Worm (Caenorhabditis elegans) whole organism, late embryonic: ENCODE results near the gene srt-13.
"Not testable (repeated sequence)": the region's sequence is repeated elsewhere in the genome, so short reads cannot be mapped to it uniquely, and the experiment has no call there.

Source experiments
- K02D7.2 ChIP-seq: sonication (generic microtip); optimal IDR thresholded peaks from 2 replicates; lab custom pipeline; 2017; ENCODE audit warnings: mild to moderate bottlenecking, missing genetic modification characterization, missing compliant biosample characterization
- T23F11.4 ChIP-seq: fragments of 200-800 bp; sonication (Bioruptor generic); optimal IDR thresholded peaks from 2 replicates; lab custom pipeline; 2018; ENCODE audit warnings: mild to moderate bottlenecking, missing genetic modification characterization, missing compliant biosample characterization
- Y22D7AL.16 ChIP-seq: sonication (generic microtip); optimal IDR thresholded peaks from 2 replicates; lab custom pipeline; 2016; ENCODE audit warnings: missing genetic modification characterization, missing compliant biosample characterization
- ahr-1 ChIP-seq: sonication (generic microtip); optimal IDR thresholded peaks from 2 replicates; lab custom pipeline; 2016; ENCODE audit warnings: missing genetic modification characterization, missing compliant biosample characterization
- ceh-14 ChIP-seq: sonication (generic microtip); optimal IDR thresholded peaks from 2 replicates; lab custom pipeline; 2016; ENCODE audit warnings: missing genotype, missing genetic modification characterization, missing compliant biosample characterization
- ceh-18 ChIP-seq: sonication (generic microtip); optimal IDR thresholded peaks from 2 replicates; lab custom pipeline; 2016; ENCODE audit warnings: missing genetic modification characterization, missing compliant biosample characterization
- ceh-19 ChIP-seq: fragments of 200-800 bp; sonication (Bioruptor generic); optimal IDR thresholded peaks from 2 replicates; lab custom pipeline; 2018; ENCODE audit warnings: mild to moderate bottlenecking, missing genetic modification characterization, missing compliant biosample characterization
- ceh-2 ChIP-seq: sonication (generic microtip); optimal IDR thresholded peaks from 2 replicates; lab custom pipeline; 2016; ENCODE audit warnings: missing genotype, missing genetic modification characterization, missing compliant biosample characterization
- ceh-22 ChIP-seq: sonication (generic microtip); optimal IDR thresholded peaks from 2 replicates; lab custom pipeline; 2017; ENCODE audit warnings: missing biosample characterization, missing genetic modification characterization
- ceh-24 ChIP-seq: sonication (generic microtip); optimal IDR thresholded peaks from 2 replicates; lab custom pipeline; 2016; ENCODE audit warnings: mild to moderate bottlenecking, missing genetic modification characterization, missing compliant biosample characterization
- ceh-34 ChIP-seq: sonication (generic microtip); optimal IDR thresholded peaks from 2 replicates; lab custom pipeline; 2016; ENCODE audit warnings: mild to moderate bottlenecking, missing genetic modification characterization, missing compliant biosample characterization
- ceh-45 ChIP-seq: fragments of 200-800 bp; sonication (Bioruptor generic); IDR thresholded peaks from 2 replicates; pipeline ENCODE4 v1.3.6; 2022; ENCODE audit warnings: missing genetic modification reagents, missing genetic modification characterization, missing compliant biosample characterization
- ceh-48 ChIP-seq: sonication (generic microtip); optimal IDR thresholded peaks from 2 replicates; lab custom pipeline; 2016; ENCODE audit warnings: missing genetic modification characterization, inconsistent platforms, missing compliant biosample characterization
- dmd-4 ChIP-seq: sonication (generic microtip); optimal IDR thresholded peaks from 2 replicates; lab custom pipeline; 2016; ENCODE audit warnings: borderline replicate concordance, missing genetic modification characterization, missing compliant biosample characterization
- dve-1 ChIP-seq: sonication (generic microtip); optimal IDR thresholded peaks from 2 replicates; lab custom pipeline; 2017; ENCODE audit warnings: antibody characterized with exemption, mild to moderate bottlenecking, missing genetic modification characterization, missing compliant biosample characterization
- elt-4 ChIP-seq: sonication (generic microtip); optimal IDR thresholded peaks from 2 replicates; lab custom pipeline; 2016; ENCODE audit warnings: missing genetic modification characterization, missing compliant biosample characterization
- fkh-10 ChIP-seq: fragments of 150-350 bp; optimal IDR thresholded peaks from 2 replicates; lab custom pipeline; 2014; ENCODE audit warnings: missing biosample characterization, missing genetic modification reagents, missing genetic modification characterization
- fkh-6 ChIP-seq: sonication (generic microtip); optimal IDR thresholded peaks from 2 replicates; lab custom pipeline; 2016; ENCODE audit warnings: missing genetic modification characterization, missing compliant biosample characterization
- hlh-30 ChIP-seq: sonication (generic microtip); optimal IDR thresholded peaks from 2 replicates; lab custom pipeline; 2017; ENCODE audit warnings: antibody characterized with exemption, missing genetic modification characterization, missing compliant biosample characterization; ENCODE audit not compliant: insufficient read depth
- hlh-8 ChIP-seq: sonication (generic microtip); optimal IDR thresholded peaks from 2 replicates; lab custom pipeline; 2016; ENCODE audit warnings: missing genotype, missing genetic modification characterization, missing compliant biosample characterization
- pag-3 ChIP-seq: sonication (generic microtip); optimal IDR thresholded peaks from 2 replicates; lab custom pipeline; 2016; ENCODE audit warnings: missing compliant biosample characterization, missing genetic modification characterization, borderline replicate concordance
- pax-1 ChIP-seq: fragments of 150-350 bp; optimal IDR thresholded peaks from 2 replicates; lab custom pipeline; 2014; ENCODE audit warnings: missing biosample characterization, missing genetic modification characterization
- pha-2 ChIP-seq: sonication (generic microtip); optimal IDR thresholded peaks from 2 replicates; lab custom pipeline; 2017; ENCODE audit warnings: mild to moderate bottlenecking, missing genetic modification characterization, missing compliant biosample characterization
- pros-1 ChIP-seq: fragments of 150-350 bp; optimal IDR thresholded peaks from 2 replicates; lab custom pipeline; 2014; ENCODE audit warnings: missing biosample characterization, missing genetic modification reagents, missing genetic modification characterization
- sdc-2 ChIP-seq: sonication (generic microtip); optimal IDR thresholded peaks from 2 replicates; lab custom pipeline; 2016; ENCODE audit warnings: missing genotype, missing genetic modification characterization, missing compliant biosample characterization
- sox-4 ChIP-seq: sonication (generic microtip); optimal IDR thresholded peaks from 2 replicates; lab custom pipeline; 2017; ENCODE audit warnings: mild to moderate bottlenecking, missing genetic modification characterization, inconsistent platforms, missing compliant biosample characterization
- syd-9 ChIP-seq: sonication (generic microtip); optimal IDR thresholded peaks from 2 replicates; lab custom pipeline; 2016; ENCODE audit warnings: mild to moderate bottlenecking, missing genetic modification characterization, moderate library complexity, missing compliant biosample characterization
- tbx-2 ChIP-seq: sonication (generic microtip); optimal IDR thresholded peaks from 2 replicates; lab custom pipeline; 2016; ENCODE audit warnings: missing genetic modification characterization, missing compliant biosample characterization
- tbx-7 ChIP-seq: sonication (generic microtip); optimal IDR thresholded peaks from 2 replicates; lab custom pipeline; 2016; ENCODE audit warnings: missing genotype, missing genetic modification characterization, missing compliant biosample characterization
- unc-42 ChIP-seq: sonication (generic microtip); optimal IDR thresholded peaks from 2 replicates; lab custom pipeline; 2016; ENCODE audit warnings: missing genotype, missing genetic modification characterization, missing compliant biosample characterization
- unc-55 ChIP-seq: sonication (generic microtip); optimal IDR thresholded peaks from 2 replicates; lab custom pipeline; 2017; ENCODE audit warnings: missing biosample characterization, missing genetic modification reagents, missing genetic modification characterization

srt-13 gene

DNA sequence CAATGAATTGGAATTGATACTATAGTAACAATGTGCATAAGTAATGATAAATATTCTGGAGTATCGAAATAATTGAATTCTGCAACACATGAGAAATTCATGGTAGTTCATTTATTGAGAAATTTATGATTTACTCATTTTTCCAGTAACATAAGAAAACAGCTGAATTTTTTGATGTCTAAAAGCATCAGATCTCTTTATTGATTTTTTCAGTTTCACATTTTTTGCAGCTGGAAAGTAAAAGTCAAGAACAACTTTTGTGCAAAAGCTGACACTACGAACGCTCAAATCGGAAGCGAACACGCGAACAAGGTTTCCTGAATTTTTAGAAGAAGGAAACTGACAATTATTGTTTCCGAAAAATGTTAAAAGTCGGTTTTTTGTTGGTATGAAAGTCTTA lies 40.1 kb upstream of the srt-13 start, which contains the start of gene srh-193:
TSS of gene srh-193 (minus strand) at position 101 of the 400 bp plus-strand sequence.
- TF ChIP-seq ceh-34; fkh-6; dmd-4 (tag; lab: Kevin White, UChicago): not testable (repeated sequence)
- TF ChIP-seq, all 69 proteins: peak for 0; not testable (repeated sequence) for 69

ce11 chrV:4284737-4285136 lies 34.8 kb upstream of the srt-13 start, which contains the start of gene srt-19:
TSS of gene srt-19 (plus strand) at chrV:4285037.
- not testable (repeated sequence) for TF ChIP-seq ceh-22, ahr-1, pag-3 (tag; lab: Kevin White, UChicago)

DNA sequence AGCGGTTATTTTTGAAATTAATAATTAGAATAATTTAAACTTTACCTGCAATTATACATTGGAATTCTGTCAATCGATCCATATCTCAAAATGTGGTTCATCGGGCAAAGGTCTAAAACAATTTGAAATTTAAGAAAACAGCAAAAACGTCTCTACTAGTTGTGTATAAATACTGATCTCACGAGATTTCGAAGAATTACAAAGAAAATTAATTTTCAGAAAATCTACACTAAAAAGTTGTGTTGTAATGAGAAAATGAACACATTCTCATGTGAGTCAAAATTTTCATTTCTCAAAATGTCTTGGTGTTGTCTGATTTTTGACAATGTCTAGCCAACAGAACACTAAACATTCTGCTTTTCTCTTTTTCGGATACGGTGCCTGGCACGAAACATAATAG lies 31.8 kb upstream of the srt-13 start, which contains the start of gene srt-37:
TSS of gene srt-37 (minus strand) at position 101 of the 400 bp plus-strand sequence.
- not testable (repeated sequence) for TF ChIP-seq dve-1, elt-4, tbx-2 (tag; lab: Kevin White, UChicago)

- not testable (repeated sequence) for TF ChIP-seq ceh-2, hlh-30, pha-2 (tag; lab: Kevin White, UChicago)
- TF ChIP-seq, all 69 proteins: peak for 0; not testable (repeated sequence) for 69
Observed at ce11 chrV:4278735-4279134, 28.8 kb upstream of the srt-13 start, which contains the start of gene srt-20. TSS of gene srt-20 (minus strand) at chrV:4278835.

ce11 chrV:4273372-4273771 lies 23.4 kb upstream of the srt-13 start:
- TF ChIP-seq ceh-19 (GFP tag; lab: Kevin White, UChicago) (no peak), tbx-7 (tag; lab: Kevin White, UChicago) (no peak), fkh-10 (GFP tag; lab: Kevin White, UChicago) (no peak), ceh-14 (no peak), K02D7.2 (tag; lab: Kevin White, UChicago) (no peak), T23F11.4 (GFP tag; lab: Kevin White, UChicago) (no peak), hlh-30 (tag; lab: Kevin White, UChicago) (no peak), pax-1 (tag; lab: Kevin White, UChicago) (no peak), unc-55 (GFP tag; lab: Kevin White, UChicago) (no peak), Y22D7AL.16 (tag; lab: Kevin White, UChicago) (no peak), sdc-2 (tag; lab: Kevin White, UChicago) (no peak), unc-42 (tag; lab: Kevin White, UChicago) (no peak), hlh-8 (tag; lab: Kevin White, UChicago) (no peak), ceh-24 (no peak), ceh-18 (tag; lab: Kevin White, UChicago) (no peak), ceh-45 (GFP tag; lab: Robert Waterston, UW) (no peak), pros-1 (no peak), syd-9 (no peak), tbx-2 (tag; lab: Kevin White, UChicago) (no peak)

DNA sequence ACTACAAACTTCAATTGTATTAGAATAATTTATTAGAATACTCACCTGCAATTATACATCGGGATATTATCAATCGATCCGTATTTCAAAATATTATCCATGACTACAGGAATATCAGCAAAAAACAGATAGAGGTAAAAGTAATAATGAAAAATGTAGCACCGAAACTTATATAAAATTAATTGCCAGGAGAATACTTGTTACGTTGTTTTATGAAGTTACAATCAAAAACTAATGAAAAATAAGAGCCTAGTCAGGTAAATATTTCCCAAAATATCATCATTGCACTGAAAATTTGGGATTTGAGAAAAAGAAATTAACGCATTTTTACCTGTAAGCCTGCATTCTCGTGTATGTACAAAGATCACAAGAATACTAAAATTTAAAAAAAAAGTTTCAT lies 21.3 kb upstream of the srt-13 start, which contains the start of gene srt-38:
TSS of gene srt-38 (minus strand) at position 101 of the 400 bp plus-strand sequence.
- not testable (repeated sequence) for TF ChIP-seq ceh-48; ceh-22 (tag; lab: Kevin White, UChicago); sox-4 (tag; lab: Kevin White, UChicago)
